Worm (Caenorhabditis elegans) whole organism, young adult: ENCODE measurements around the gene Y39B6A.7.

Experiments
- dpl-1 ChIP-seq: fragments of 150-350 bp; optimal IDR thresholded peaks from 2 replicates; lab custom pipeline; 2014; ENCODE audit warnings: missing biosample characterization, missing genetic modification reagents, missing genetic modification characterization
- nfyb-1 ChIP-seq: fragments of 200-800 bp; sonication (Bioruptor generic); IDR thresholded peaks from 2 replicates; pipeline ENCODE4 v1.3.6; 2022; ENCODE audit warnings: missing genetic modification reagents, missing genetic modification characterization, missing compliant biosample characterization

- no peak for TF ChIP-seq nfyb-1 (GFP tag; lab: Robert Waterston, UW)
- TF ChIP-seq dpl-1, result no peak
These were observed 12.8 kb downstream of the Y39B6A.7 start, which contains the start of gene Y39B6A.9 for ce11 chrV:19136206-19136605.
